Worm (Caenorhabditis elegans) whole organism, L2 larva: ENCODE results near the gene C07E3.9.
A peak's percentile ranks its signal among the peaks of the same experiment; 100 is the strongest.

Experiments
- C34F6.9 ChIP-seq: fragments of 150-350 bp; optimal IDR thresholded peaks from 2 replicates; lab custom pipeline; 2014; ENCODE audit warnings: missing biosample characterization, missing genetic modification characterization
- F13H6.1 ChIP-seq: sonication (generic microtip); optimal IDR thresholded peaks from 2 replicates; lab custom pipeline; 2016; ENCODE audit warnings: missing genetic modification characterization, missing compliant biosample characterization
- R02D3.7 ChIP-seq: fragments of 150-350 bp; optimal IDR thresholded peaks from 2 replicates; lab custom pipeline; 2014; ENCODE audit warnings: missing biosample characterization, missing genetic modification characterization
- Y55F3AM.14 ChIP-seq: fragments of 200-800 bp; sonication (Bioruptor generic); optimal IDR thresholded peaks from 2 replicates; lab custom pipeline; 2018; ENCODE audit warnings: mild to moderate bottlenecking, missing genetic modification characterization, missing compliant biosample characterization
- ZK546.5 ChIP-seq: sonication (generic microtip); optimal IDR thresholded peaks from 2 replicates; lab custom pipeline; 2017; ENCODE audit warnings: missing biosample characterization, missing genetic modification characterization
- alr-1 ChIP-seq: fragments of 150-350 bp; optimal IDR thresholded peaks from 2 replicates; lab custom pipeline; 2014; ENCODE audit warnings: missing biosample characterization, missing genetic modification characterization
- crh-2 ChIP-seq: sonication (generic microtip); optimal IDR thresholded peaks from 2 replicates; lab custom pipeline; 2017; ENCODE audit warnings: missing biosample characterization, missing genetic modification characterization
- egl-27 ChIP-seq: sonication (generic microtip); optimal IDR thresholded peaks from 3 replicates; lab custom pipeline; 2017; ENCODE audit warnings: missing biosample characterization, missing genetic modification reagents, missing genetic modification characterization
- elt-1 ChIP-seq: fragments of 150-350 bp; optimal IDR thresholded peaks from 2 replicates; lab custom pipeline; 2014; ENCODE audit warnings: missing biosample characterization, missing genetic modification characterization
- elt-3 ChIP-seq: sonication (generic microtip); optimal IDR thresholded peaks from 2 replicates; lab custom pipeline; 2017; ENCODE audit warnings: missing biosample characterization, missing genetic modification characterization
- fos-1 ChIP-seq: fragments of 150-350 bp; optimal IDR thresholded peaks from 2 replicates; lab custom pipeline; 2014; ENCODE audit warnings: missing biosample characterization, missing genetic modification characterization
- lin-11 ChIP-seq: fragments of 150-350 bp; sonication (generic microtip); optimal IDR thresholded peaks from 2 replicates; lab custom pipeline; 2014; ENCODE audit warnings: missing biosample characterization, missing genetic modification characterization, inconsistent platforms, mixed read lengths
- lin-13 ChIP-seq: fragments of 150-350 bp; optimal IDR thresholded peaks from 2 replicates; lab custom pipeline; 2014; ENCODE audit warnings: missing biosample characterization, missing genetic modification reagents, missing genetic modification characterization
- lin-39 ChIP-seq: fragments of 150-350 bp; optimal IDR thresholded peaks from 2 replicates; lab custom pipeline; 2014; ENCODE audit warnings: missing biosample characterization, missing genetic modification reagents, missing genetic modification characterization
- lsy-2 ChIP-seq, 2 experiments: fragments of 150-350 bp in 1 of 2; sonication (generic microtip) in 1 of 2; optimal IDR thresholded peaks; 2 replicates each; lab custom pipeline; 2014 to 2017; ENCODE audit warnings: missing biosample characterization in 2 of 2, missing genetic modification characterization in 2 of 2
- mab-5 ChIP-seq: fragments of 150-350 bp; optimal IDR thresholded peaks from 2 replicates; lab custom pipeline; 2014; ENCODE audit warnings: missing biosample characterization, missing genetic modification characterization
- mbf-1 ChIP-seq: sonication (generic microtip); optimal IDR thresholded peaks from 2 replicates; lab custom pipeline; 2017; ENCODE audit warnings: missing biosample characterization, missing genetic modification characterization
- mdl-1 ChIP-seq, 2 experiments: fragments of 150-350 bp in 1 of 2; sonication (generic microtip) in 1 of 2; optimal IDR thresholded peaks; 2 replicates each; lab custom pipeline; 2017; ENCODE audit warnings: missing biosample characterization in 2 of 2, missing genetic modification characterization in 2 of 2
- nhr-10 ChIP-seq: sonication (generic microtip); optimal IDR thresholded peaks from 2 replicates; lab custom pipeline; 2017; ENCODE audit warnings: missing biosample characterization, missing genetic modification characterization
- nhr-11 ChIP-seq: fragments of 150-350 bp; optimal IDR thresholded peaks from 2 replicates; lab custom pipeline; 2014; ENCODE audit warnings: missing biosample characterization, missing genetic modification characterization
- nhr-12 ChIP-seq: fragments of 150-350 bp; optimal IDR thresholded peaks from 2 replicates; lab custom pipeline; 2014; ENCODE audit warnings: missing biosample characterization, missing genetic modification characterization
- nhr-129 ChIP-seq: fragments of 150-350 bp; optimal IDR thresholded peaks from 2 replicates; lab custom pipeline; 2014; ENCODE audit warnings: missing biosample characterization, missing genetic modification characterization
- nhr-21 ChIP-seq: fragments of 150-350 bp; optimal IDR thresholded peaks from 2 replicates; lab custom pipeline; 2014; ENCODE audit warnings: missing biosample characterization, missing genetic modification characterization
- nhr-237 ChIP-seq: fragments of 150-350 bp; optimal IDR thresholded peaks from 2 replicates; lab custom pipeline; 2014; ENCODE audit warnings: missing biosample characterization, missing genetic modification characterization
- nhr-6 ChIP-seq: fragments of 150-350 bp; optimal IDR thresholded peaks from 2 replicates; lab custom pipeline; 2014; ENCODE audit warnings: missing biosample characterization, missing genetic modification characterization
- nhr-77 ChIP-seq: fragments of 150-350 bp; optimal IDR thresholded peaks from 2 replicates; lab custom pipeline; 2014; ENCODE audit warnings: missing biosample characterization, missing genetic modification characterization
- peb-1 ChIP-seq: fragments of 150-350 bp; optimal IDR thresholded peaks from 2 replicates; lab custom pipeline; 2014; ENCODE audit warnings: missing biosample characterization, missing genetic modification characterization
- sem-4 ChIP-seq: fragments of 150-350 bp; optimal IDR thresholded peaks from 2 replicates; lab custom pipeline; 2014; ENCODE audit warnings: missing biosample characterization, missing genetic modification reagents, missing genetic modification characterization
- skn-1 ChIP-seq: sonication (generic microtip); optimal IDR thresholded peaks from 2 replicates; lab custom pipeline; 2017; ENCODE audit warnings: missing biosample characterization, missing genetic modification characterization
- sma-3 ChIP-seq: sonication (generic microtip); optimal IDR thresholded peaks from 2 replicates; lab custom pipeline; 2016; ENCODE audit warnings: missing genetic modification reagents, missing genetic modification characterization, missing compliant biosample characterization
- sma-9 ChIP-seq, 2 experiments: fragments of 150-350 bp in 1 of 2; sonication (generic microtip) in 1 of 2; optimal IDR thresholded peaks; 2 replicates each; lab custom pipeline; 2014 to 2016; ENCODE audit warnings: missing genetic modification characterization in 2 of 2, mild to moderate bottlenecking in 1 of 2, missing biosample characterization in 1 of 2, missing compliant biosample characterization in 1 of 2, missing genetic modification reagents in 1 of 2, moderate library complexity in 1 of 2
- snpc-4 ChIP-seq: fragments of 150-350 bp; optimal IDR thresholded peaks from 2 replicates; lab custom pipeline; 2014; ENCODE audit warnings: missing biosample characterization, missing genetic modification characterization
- unc-39 ChIP-seq: fragments of 150-350 bp; optimal IDR thresholded peaks from 2 replicates; lab custom pipeline; 2014; ENCODE audit warnings: missing biosample characterization, missing genetic modification characterization
- unc-55 ChIP-seq: fragments of 150-350 bp; sonication (generic microtip); optimal IDR thresholded peaks from 3 replicates; lab custom pipeline; 2014; ENCODE audit warnings: missing biosample characterization, missing genetic modification reagents, missing genetic modification characterization
- zag-1 ChIP-seq: fragments of 150-350 bp; optimal IDR thresholded peaks from 2 replicates; lab custom pipeline; 2014; ENCODE audit warnings: missing biosample characterization, missing genetic modification characterization
- ztf-1 ChIP-seq: fragments of 200-800 bp; sonication (Bioruptor generic); conservative IDR thresholded peaks from 2 replicates; pipeline ENCODE4 v1.3.6; 2022; ENCODE audit warnings: missing genetic modification characterization, missing compliant biosample characterization
- ztf-11 ChIP-seq: sonication (generic microtip); optimal IDR thresholded peaks from 2 replicates; lab custom pipeline; 2017; ENCODE audit warnings: missing biosample characterization, missing genetic modification characterization
- ztf-4 ChIP-seq: fragments of 150-350 bp; optimal IDR thresholded peaks from 2 replicates; lab custom pipeline; 2014; ENCODE audit warnings: missing biosample characterization, missing genetic modification characterization

Gene C07E3.9

ce11 chrII:10367202-10367601 is 16.6 kb downstream of the C07E3.9 start, which contains the start of gene ceh-57:
Gene ceh-57, minus strand, starts transcription at chrII:10367296.
- TF ChIP-seq elt-3 (tag; lab: Kevin White, UChicago) (no peak), egl-27 (tag; lab: Kevin White, UChicago) (no peak), skn-1 (tag; lab: Kevin White, UChicago) (no peak), nhr-11 (tag; lab: Kevin White, UChicago) (no peak), sma-3 (GFP tag; lab: Kevin White, UChicago) (no peak), ztf-4 (tag; lab: Kevin White, UChicago) (no peak), lsy-2 (tag; optimal IDR thresholded peaks at IDR 0.05; lab: Kevin White, UChicago) (no peak), unc-39 (tag; lab: Kevin White, UChicago) (no peak), ztf-11 (tag; lab: Kevin White, UChicago) (no peak), nhr-129 (tag; lab: Kevin White, UChicago) (no peak), F13H6.1 (tag; lab: Kevin White, UChicago) (no peak), elt-1 (tag; lab: Kevin White, UChicago) (no peak)
- TF ChIP-seq, all 48 proteins: peak for 0

- TF ChIP-seq unc-55 (GFP tag; lab: Kevin White, UChicago) (no peak), crh-2 (no peak), nhr-77 (tag; lab: Kevin White, UChicago) (no peak), ztf-11 (tag; lab: Kevin White, UChicago) (no peak), lsy-2 (tag; optimal IDR thresholded peaks at IDR 0.05; lab: Kevin White, UChicago) (peak in 1 of 2 experiments; percentile 0)
Observed at ce11 chrII:10369547-10370028, 19.0 kb downstream of the C07E3.9 start, which contains the start of gene ceh-58. Gene ceh-58, minus strand, starts transcription at chrII:10369597.

- TF ChIP-seq nhr-21 = no peak
- no peak for TF ChIP-seq nhr-11 (tag; lab: Kevin White, UChicago)
- TF ChIP-seq R02D3.7 = no peak
- TF ChIP-seq egl-27 (tag; lab: Kevin White, UChicago) = no peak
- TF ChIP-seq Y55F3AM.14 = no peak
- peak; percentile 41 for TF ChIP-seq C34F6.9 (tag; lab: Kevin White, UChicago)
- TF ChIP-seq alr-1 (tag; lab: Kevin White, UChicago) = no peak
- no peak for TF ChIP-seq lin-11 (tag; lab: Kevin White, UChicago)
- TF ChIP-seq nhr-10 (tag; lab: Kevin White, UChicago) = no peak
- no peak for TF ChIP-seq nhr-77 (tag; lab: Kevin White, UChicago)
- no peak for TF ChIP-seq ZK546.5 (tag; lab: Kevin White, UChicago)
- no peak for TF ChIP-seq ztf-1
- no peak for TF ChIP-seq snpc-4 (tag; lab: Kevin White, UChicago)
- no peak for TF ChIP-seq fos-1 (tag; lab: Kevin White, UChicago)
- TF ChIP-seq sem-4 (tag; lab: Kevin White, UChicago) = peak; percentile 11
- no peak for TF ChIP-seq nhr-12
- TF ChIP-seq nhr-129 (tag; lab: Kevin White, UChicago) = peak; percentile 18
- TF ChIP-seq skn-1 (tag; lab: Kevin White, UChicago) = no peak
- no peak for TF ChIP-seq lin-13 (GFP tag; lab: Kevin White, UChicago)
- no peak for TF ChIP-seq zag-1
- peak; percentile 43 for TF ChIP-seq unc-55 (GFP tag; lab: Kevin White, UChicago)
- no peak for TF ChIP-seq sma-9 (GFP tag; optimal IDR thresholded peaks at IDR 0.05; lab: Kevin White, UChicago)
- TF ChIP-seq sma-9 (tag; optimal IDR thresholded peaks at IDR 0.05; lab: Kevin White, UChicago) = no peak
- no peak for TF ChIP-seq nhr-237 (tag; lab: Kevin White, UChicago)
- no peak for TF ChIP-seq nhr-6
- no peak for TF ChIP-seq lin-39 (tag; lab: Kevin White, UChicago)
- no peak for TF ChIP-seq elt-3 (tag; lab: Kevin White, UChicago)
- TF ChIP-seq peb-1 (tag; lab: Kevin White, UChicago) = no peak
- no peak for TF ChIP-seq F13H6.1 (tag; lab: Kevin White, UChicago)
- TF ChIP-seq mbf-1 (tag; lab: Kevin White, UChicago) = no peak
- TF ChIP-seq lsy-2 (tag; optimal IDR thresholded peaks at IDR 0.05; lab: Kevin White, UChicago) = peak in 1 of 2 experiments; percentile 31
- no peak for TF ChIP-seq crh-2
- TF ChIP-seq mab-5 (tag; lab: Kevin White, UChicago) = no peak
- TF ChIP-seq mdl-1 (tag; optimal IDR thresholded peaks at IDR 0.05; lab: Kevin White, UChicago) = no peak
Observed at ce11 chrII:10370826-10371225, 20.3 kb downstream of the C07E3.9 start.
